Worm (Caenorhabditis elegans) whole organism, L4 larva: ENCODE data around the gene C34B4.3.

Experiments used
- F44E2.7 ChIP-seq: fragments of 200-800 bp; sonication (Bioruptor generic); IDR thresholded peaks from 2 replicates; pipeline ENCODE4 v2.1.2; 2022; ENCODE audit warnings: missing genetic modification characterization, missing compliant biosample characterization
- Y105C5A.15 ChIP-seq: fragments of 200-800 bp; sonication (Bioruptor generic); IDR thresholded peaks from 2 replicates; pipeline ENCODE4 v1.3.6; 2022; ENCODE audit warnings: missing genetic modification characterization, missing compliant biosample characterization
- Y75B8A.6 ChIP-seq: fragments of 200-800 bp; sonication (Bioruptor generic); IDR thresholded peaks from 2 replicates; pipeline ENCODE4 v1.3.6; 2022; ENCODE audit warnings: missing genetic modification reagents, missing genetic modification characterization, missing compliant biosample characterization
- aha-1 ChIP-seq: fragments of 150-350 bp; peaks from one replicate; lab custom pipeline; 2014; ENCODE audit warnings: missing biosample characterization, missing genetic modification characterization
- ama-1 ChIP-seq: fragments of 150-350 bp; optimal IDR thresholded peaks from 2 replicates; lab custom pipeline; 2014; ENCODE audit warnings: inconsistent platforms, mixed read lengths
- ceh-32 ChIP-seq: sonication (generic microtip); optimal IDR thresholded peaks from 2 replicates; lab custom pipeline; 2016; ENCODE audit warnings: mild to moderate bottlenecking, missing genetic modification characterization, missing compliant biosample characterization; ENCODE audit not compliant: poor library complexity
- cey-2 ChIP-seq: sonication (generic microtip); optimal IDR thresholded peaks from 3 replicates; lab custom pipeline; 2017; ENCODE audit warnings: missing genetic modification characterization, mild to moderate bottlenecking, missing compliant biosample characterization, antibody characterized with exemption, borderline replicate concordance; ENCODE audit not compliant: insufficient read depth
- ctbp-1 ChIP-seq: fragments of 200-800 bp; sonication (Bioruptor generic); IDR thresholded peaks from 2 replicates; pipeline ENCODE4 v1.3.6; 2022; ENCODE audit warnings: missing genetic modification reagents, missing genetic modification characterization, missing compliant biosample characterization
- daf-16 ChIP-seq, 3 experiments: sonication (generic microtip); optimal IDR thresholded peaks; 2 replicates each; lab custom pipeline; 2016 to 2017; ENCODE audit warnings: missing genetic modification characterization in 3 of 3, missing genetic modification reagents in 3 of 3, mild to moderate bottlenecking in 2 of 3, missing compliant biosample characterization in 2 of 3, missing biosample characterization in 1 of 3, moderate library complexity in 1 of 3
- dmd-6 ChIP-seq: fragments of 200-800 bp; sonication (Bioruptor generic); IDR thresholded peaks from 2 replicates; pipeline ENCODE4 v1.3.6; 2022; ENCODE audit warnings: missing genetic modification reagents, missing genetic modification characterization, missing compliant biosample characterization
- egl-27 ChIP-seq: sonication (generic microtip); optimal IDR thresholded peaks from 3 replicates; lab custom pipeline; 2017; ENCODE audit warnings: missing biosample characterization, missing genetic modification reagents, missing genetic modification characterization
- hif-1 ChIP-seq, 2 experiments: sonication (generic microtip); optimal IDR thresholded peaks; 2 replicates each; lab custom pipeline; 2016 to 2017; ENCODE audit warnings: missing compliant biosample characterization in 2 of 2, missing genetic modification characterization in 2 of 2, missing genetic modification reagents in 2 of 2, missing genotype in 2 of 2, mild to moderate bottlenecking in 1 of 2
- hmg-1.1 ChIP-seq: fragments of 200-800 bp; sonication (Bioruptor generic); IDR thresholded peaks from 2 replicates; pipeline ENCODE4 v1.3.6; 2022; ENCODE audit warnings: missing genetic modification reagents, missing genetic modification characterization, missing compliant biosample characterization
- lin-1 ChIP-seq: fragments of 200-800 bp; sonication (Bioruptor generic); IDR thresholded peaks from 2 replicates; pipeline ENCODE4 v1.3.6; 2022; ENCODE audit warnings: missing genetic modification reagents, missing genetic modification characterization, missing compliant biosample characterization
- lsy-2 ChIP-seq, 2 experiments: fragments of 150-350 bp in 1 of 2; sonication (generic microtip) in 1 of 2; optimal IDR thresholded peaks; 2 replicates each; lab custom pipeline; 2014 to 2017; ENCODE audit warnings: missing biosample characterization in 2 of 2, missing genetic modification characterization in 2 of 2
- mep-1 ChIP-seq: fragments of 150-350 bp; sonication (generic microtip); optimal IDR thresholded peaks from 3 replicates; lab custom pipeline; 2014; ENCODE audit warnings: missing biosample characterization, missing genetic modification characterization
- nhr-25 ChIP-seq: sonication (generic microtip); optimal IDR thresholded peaks from 2 replicates; lab custom pipeline; 2017; ENCODE audit warnings: missing genetic modification characterization, mild to moderate bottlenecking, missing compliant biosample characterization, antibody characterized with exemption, moderate library complexity, borderline replicate concordance; ENCODE audit not compliant: insufficient read depth
- nhr-28 ChIP-seq: fragments of 150-350 bp; optimal IDR thresholded peaks from 2 replicates; lab custom pipeline; 2014; ENCODE audit warnings: missing biosample characterization, missing genetic modification characterization
- nhr-48 ChIP-seq: sonication (generic microtip); optimal IDR thresholded peaks from 2 replicates; lab custom pipeline; 2016; ENCODE audit warnings: mild to moderate bottlenecking, missing genetic modification characterization, missing compliant biosample characterization
- spr-1 ChIP-seq: sonication (generic microtip); optimal IDR thresholded peaks from 2 replicates; lab custom pipeline; 2016; ENCODE audit warnings: mild to moderate bottlenecking, missing genetic modification characterization, missing compliant biosample characterization
- tra-1 ChIP-seq: fragments of 200-800 bp; sonication (Bioruptor generic); IDR thresholded peaks from 2 replicates; pipeline ENCODE4 v1.3.6; 2022; ENCODE audit warnings: missing genetic modification reagents, missing genetic modification characterization, missing compliant biosample characterization
- unc-39 ChIP-seq: sonication (generic microtip); optimal IDR thresholded peaks from 2 replicates; lab custom pipeline; 2017; ENCODE audit warnings: missing biosample characterization, missing genetic modification characterization
- unc-62 ChIP-seq, 3 experiments: fragments of 150-350 bp in 1 of 3; sonication (generic microtip); optimal IDR thresholded peaks in 2 of 3; peaks in 1 of 3; 1 replicate in 1 of 3; 2 replicates in 2 of 3; lab custom pipeline; 2014 to 2017; ENCODE audit warnings: missing biosample characterization in 3 of 3, missing genetic modification characterization in 3 of 3, missing genetic modification reagents in 3 of 3, missing genotype in 1 of 3
- vab-7 ChIP-seq: fragments of 200-800 bp; sonication (Bioruptor generic); IDR thresholded peaks from 2 replicates; pipeline ENCODE4 v1.3.6; 2022; ENCODE audit warnings: missing genetic modification reagents, missing genetic modification characterization, missing compliant biosample characterization
- zag-1 ChIP-seq: fragments of 150-350 bp; optimal IDR thresholded peaks from 2 replicates; lab custom pipeline; 2014; ENCODE audit warnings: missing biosample characterization, missing genetic modification characterization
- zfp-3 ChIP-seq: fragments of 200-800 bp; sonication (Bioruptor generic); conservative IDR thresholded peaks from 2 replicates; pipeline ENCODE4 v1.3.6; 2022; ENCODE audit warnings: missing genetic modification reagents, missing genetic modification characterization, missing compliant biosample characterization
- ztf-11 ChIP-seq: fragments of 150-350 bp; optimal IDR thresholded peaks from 2 replicates; lab custom pipeline; 2014; ENCODE audit warnings: missing biosample characterization, missing genetic modification characterization
- ztf-7 ChIP-seq: fragments of 150-350 bp; optimal IDR thresholded peaks from 2 replicates; lab custom pipeline; 2014; ENCODE audit warnings: missing biosample characterization, missing genetic modification characterization

Gene C34B4.3

ce11 chrV:13071052-13071451 is at the start of gene C34B4.3:
Gene C34B4.3, minus strand, starts transcription at chrV:13071152.
- TF ChIP-seq ceh-32 = no peak
- no peak for TF ChIP-seq tra-1 (GFP tag; lab: Robert Waterston, UW)
- no peak for TF ChIP-seq hif-1 (tag; optimal IDR thresholded peaks at IDR 0.05; lab: Kevin White, UChicago)
- TF ChIP-seq ztf-11 (tag; lab: Kevin White, UChicago) = no peak
- TF ChIP-seq zfp-3 = no peak
- TF ChIP-seq nhr-25 = no peak
- TF ChIP-seq nhr-48 (tag; lab: Kevin White, UChicago) = no peak
- TF ChIP-seq mep-1 = no peak
- TF ChIP-seq F44E2.7 = no peak
- TF ChIP-seq egl-27 (tag; lab: Kevin White, UChicago) = no peak
- no peak for TF ChIP-seq unc-62 (GFP tag; optimal IDR thresholded peaks at IDR 0.05 in 1 of 2; lab: Kevin White, UChicago)
- TF ChIP-seq unc-62 (tag; optimal IDR thresholded peaks at IDR 0.05; lab: Kevin White, UChicago) = no peak
- no peak for TF ChIP-seq vab-7 (GFP tag; lab: Robert Waterston, UW)
- no peak for TF ChIP-seq ctbp-1 (GFP tag; lab: Robert Waterston, UW)
- TF ChIP-seq cey-2 (tag; lab: Kevin White, UChicago) = no peak
- TF ChIP-seq Y105C5A.15 (GFP tag; lab: Robert Waterston, UW) = no peak
- TF ChIP-seq ztf-7 (tag; lab: Kevin White, UChicago) = no peak
- no peak for TF ChIP-seq daf-16 (GFP tag; optimal IDR thresholded peaks at IDR 0.05; lab: Kevin White, UChicago)
- no peak for TF ChIP-seq daf-16 (tag; optimal IDR thresholded peaks at IDR 0.05; lab: Kevin White, UChicago)
- no peak for TF ChIP-seq zag-1 (tag; lab: Kevin White, UChicago)
- TF ChIP-seq lsy-2 (tag; optimal IDR thresholded peaks at IDR 0.05; lab: Kevin White, UChicago) = no peak

- TF ChIP-seq hmg-1.1 (GFP tag; lab: Robert Waterston, UW) = no peak
- no peak for TF ChIP-seq mep-1
- TF ChIP-seq aha-1 (tag; lab: Kevin White, UChicago) = peak; percentile 21
Observed at ce11 chrV:13120097-13120496, 49.1 kb upstream of the C34B4.3 start, which contains the start of gene max-1. Gene max-1, minus strand, starts transcription at chrV:13120220.

- TF ChIP-seq nhr-28 = peak; percentile 42
- TF ChIP-seq lin-1 (GFP tag; lab: Robert Waterston, UW) = no peak
- no peak for TF ChIP-seq unc-39 (tag; lab: Kevin White, UChicago)
Observed at ce11 chrV:13116114-13116603, 45.2 kb upstream of the C34B4.3 start, which contains the start of gene acly-2. Gene acly-2, plus strand, starts transcription at chrV:13116488.

- TF ChIP-seq unc-62 (GFP tag; optimal IDR thresholded peaks at IDR 0.05 in 1 of 2; lab: Kevin White, UChicago) (peak in 1 of 2 experiments; percentile 65), unc-62 (tag; optimal IDR thresholded peaks at IDR 0.05; lab: Kevin White, UChicago) (no peak), ama-1 (lab: Kevin White, UChicago) (no peak), zag-1 (tag; lab: Kevin White, UChicago) (no peak), Y75B8A.6 (GFP tag; lab: Robert Waterston, UW) (no peak)
Observed at ce11 chrV:13114552-13115237, 43.7 kb upstream of the C34B4.3 start.

ce11 chrV:13112937-13113497 is 42.1 kb upstream of the C34B4.3 start:
- no peak for TF ChIP-seq dmd-6
- TF ChIP-seq unc-62 (GFP tag; optimal IDR thresholded peaks at IDR 0.05 in 1 of 2; lab: Kevin White, UChicago) = peak in 1 of 2 experiments; percentile 91
- TF ChIP-seq unc-62 (tag; optimal IDR thresholded peaks at IDR 0.05; lab: Kevin White, UChicago) = no peak
- no peak for TF ChIP-seq spr-1
- TF ChIP-seq, all 104 proteins: peak for 1
